Fruit fly (Drosophila melanogaster) whole organism, embryonic: ENCODE data around the gene Bcat.
A peak's percentile ranks its signal among the peaks of the same experiment; 100 is the strongest.

Experiments used
- Abd-B ChIP-seq: fragments of 200-800 bp; sonication (Bioruptor generic); optimal IDR thresholded peaks from 2 replicates; lab custom pipeline; 2018; ENCODE audit warnings: missing biosample characterization, mild to moderate bottlenecking, missing genetic modification characterization, moderate library complexity
- Aef1 ChIP-seq: fragments of 200-800 bp; sonication (Bioruptor generic); IDR thresholded peaks from 3 replicates; pipeline ENCODE4 v1.3.6; 2022; ENCODE audit warnings: missing biosample characterization, missing genetic modification characterization
- BEAF-32 ChIP-seq: fragments of 200-800 bp; sonication (Bioruptor generic); optimal IDR thresholded peaks from 3 replicates; lab custom pipeline; 2017; ENCODE audit warnings: missing biosample characterization, missing genetic modification characterization, mild to moderate bottlenecking, moderate library complexity, missing genetic modification reagents
- Bteb2 ChIP-seq: fragments of 200-800 bp; sonication (Bioruptor generic); optimal IDR thresholded peaks from 2 replicates; lab custom pipeline; 2016; ENCODE audit warnings: missing biosample characterization, missing genetic modification characterization
- CG10321 ChIP-seq: fragments of 200-800 bp; sonication (Bioruptor generic); IDR thresholded peaks from 2 replicates; pipeline ENCODE4 v1.3.6; 2022; ENCODE audit warnings: missing biosample characterization, missing genetic modification characterization
- CG10431 ChIP-seq: fragments of 200-800 bp; sonication (Bioruptor generic); optimal IDR thresholded peaks from 3 replicates; lab custom pipeline; 2018; ENCODE audit warnings: missing biosample characterization, mild to moderate bottlenecking, missing genetic modification characterization
- CG11695 ChIP-seq: fragments of 200-800 bp; sonication (Bioruptor generic); IDR thresholded peaks from 3 replicates; pipeline ENCODE4 v1.3.6; 2022; ENCODE audit warnings: missing biosample characterization, missing genetic modification characterization
- CG14965 ChIP-seq: fragments of 200-800 bp; sonication (Bioruptor generic); optimal IDR thresholded peaks from 2 replicates; lab custom pipeline; 2016; ENCODE audit warnings: missing biosample characterization, missing genetic modification characterization, borderline replicate concordance
- CG15479 ChIP-seq: fragments of 200-800 bp; sonication (Bioruptor generic); optimal IDR thresholded peaks from 3 replicates; lab custom pipeline; 2019; ENCODE audit warnings: missing biosample characterization, mild to moderate bottlenecking, missing genetic modification characterization, moderate library complexity
- CG15601 ChIP-seq: fragments of 200-800 bp; sonication (Bioruptor generic); optimal IDR thresholded peaks from 3 replicates; lab custom pipeline; 2019; ENCODE audit warnings: missing biosample characterization, mild to moderate bottlenecking, missing genetic modification characterization, moderate library complexity
- CG1602 ChIP-seq: fragments of 200-800 bp; sonication (Bioruptor generic); optimal IDR thresholded peaks from 3 replicates; lab custom pipeline; 2016; ENCODE audit warnings: missing biosample characterization, missing genetic modification characterization
- CG16813 ChIP-seq: fragments of 200-800 bp; sonication (Bioruptor generic); IDR thresholded peaks from 3 replicates; pipeline ENCODE4 v1.3.6; 2022; ENCODE audit warnings: missing biosample characterization, missing genetic modification characterization; ENCODE audit not compliant: partially characterized antibody
- CG18619 ChIP-seq: fragments of 200-800 bp; sonication (Bioruptor generic); optimal IDR thresholded peaks from 3 replicates; lab custom pipeline; 2017; ENCODE audit warnings: missing biosample characterization, mild to moderate bottlenecking, missing genetic modification characterization
- CG2116 ChIP-seq: fragments of 200-800 bp; sonication (Bioruptor generic); optimal IDR thresholded peaks from 3 replicates; lab custom pipeline; 2018; ENCODE audit warnings: missing biosample characterization, mild to moderate bottlenecking, missing genetic modification characterization
- CG2875 ChIP-seq: fragments of 200-800 bp; sonication (Bioruptor generic); optimal IDR thresholded peaks from 2 replicates; lab custom pipeline; 2017; ENCODE audit warnings: missing biosample characterization, mild to moderate bottlenecking, missing genetic modification characterization, missing genetic modification reagents
- CG30403 ChIP-seq: fragments of 200-800 bp; sonication (Bioruptor generic); optimal IDR thresholded peaks from 3 replicates; lab custom pipeline; 2016; ENCODE audit warnings: missing biosample characterization, missing genetic modification characterization
- CG31388 ChIP-seq: fragments of 200-800 bp; sonication (Bioruptor generic); optimal IDR thresholded peaks from 2 replicates; lab custom pipeline; 2016; ENCODE audit warnings: missing biosample characterization, missing genetic modification characterization
- CG3847 ChIP-seq: fragments of 200-800 bp; sonication (Bioruptor generic); IDR thresholded peaks from 2 replicates; pipeline ENCODE4 v1.3.6; 2022; ENCODE audit warnings: missing biosample characterization, missing genetic modification characterization
- CG9817 ChIP-seq: fragments of 200-800 bp; sonication (Bioruptor generic); optimal IDR thresholded peaks from 2 replicates; lab custom pipeline; 2018; ENCODE audit warnings: missing biosample characterization, mild to moderate bottlenecking, missing genetic modification characterization, moderate library complexity
- ERR ChIP-seq: fragments of 200-800 bp; sonication (Bioruptor generic); optimal IDR thresholded peaks from 2 replicates; lab custom pipeline; 2016; ENCODE audit warnings: missing biosample characterization, missing genetic modification characterization
- Elba2 ChIP-seq: fragments of 200-800 bp; sonication (Bioruptor generic); optimal IDR thresholded peaks from 3 replicates; lab custom pipeline; 2016; ENCODE audit warnings: missing biosample characterization, missing genetic modification characterization
- GATAe ChIP-seq: fragments of 200-800 bp; sonication (Bioruptor generic); conservative IDR thresholded peaks from 2 replicates; pipeline ENCODE4 v1.3.6; 2022; ENCODE audit warnings: missing biosample characterization, missing genetic modification characterization
- H2.0 ChIP-seq: fragments of 200-800 bp; sonication (Bioruptor generic); IDR thresholded peaks from 2 replicates; pipeline ENCODE4 v1.3.6; 2022; ENCODE audit warnings: missing biosample characterization, missing genetic modification characterization
- HLH54F ChIP-seq: fragments of 200-800 bp; sonication (Bioruptor generic); optimal IDR thresholded peaks from 3 replicates; lab custom pipeline; 2016; ENCODE audit warnings: missing biosample characterization, missing genetic modification characterization
- HmgZ ChIP-seq: fragments of 200-800 bp; sonication (Bioruptor generic); optimal IDR thresholded peaks from 2 replicates; lab custom pipeline; 2018; ENCODE audit warnings: missing biosample characterization, mild to moderate bottlenecking, missing genetic modification characterization
- Hmr ChIP-seq: fragments of 200-800 bp; sonication (Bioruptor generic); optimal IDR thresholded peaks from 3 replicates; lab custom pipeline; 2017; ENCODE audit warnings: mild to moderate bottlenecking, missing biosample characterization, missing genetic modification reagents, missing genetic modification characterization
- Jarid2 ChIP-seq: fragments of 200-800 bp; sonication (Bioruptor generic); optimal IDR thresholded peaks from 3 replicates; lab custom pipeline; 2017; ENCODE audit warnings: mild to moderate bottlenecking, missing biosample characterization, missing genetic modification reagents, missing genetic modification characterization
- Mad ChIP-seq: fragments of 200-800 bp; sonication (Bioruptor generic); optimal IDR thresholded peaks from 2 replicates; lab custom pipeline; 2016; ENCODE audit warnings: missing biosample characterization, missing genetic modification characterization
- Meics ChIP-seq: fragments of 200-800 bp; sonication (Bioruptor generic); optimal IDR thresholded peaks from 2 replicates; lab custom pipeline; 2017; ENCODE audit warnings: missing biosample characterization, mild to moderate bottlenecking, missing genetic modification characterization
- Opbp ChIP-seq: fragments of 200-800 bp; sonication (Bioruptor generic); IDR thresholded peaks from 3 replicates; pipeline ENCODE4 v1.3.6; 2022; ENCODE audit warnings: missing biosample characterization, missing genetic modification characterization; ENCODE audit not compliant: partially characterized antibody
- Pdp1 ChIP-seq, 2 experiments: fragments of 200-800 bp; sonication (Bioruptor generic); optimal IDR thresholded peaks; 3 replicates each; lab custom pipeline; 2016; ENCODE audit warnings: missing biosample characterization in 2 of 2, missing genetic modification characterization in 2 of 2, mild to moderate bottlenecking in 1 of 2, moderate library complexity in 1 of 2
- Ravus ChIP-seq: fragments of 200-800 bp; sonication (Bioruptor generic); IDR thresholded peaks from 2 replicates; pipeline ENCODE4 v1.3.6; 2022; ENCODE audit warnings: missing biosample characterization, missing genetic modification characterization
- Sox100B ChIP-seq: fragments of 200-800 bp; sonication (Bioruptor generic); optimal IDR thresholded peaks from 3 replicates; lab custom pipeline; 2018; ENCODE audit warnings: missing biosample characterization, mild to moderate bottlenecking, missing genetic modification characterization
- Spps ChIP-seq: fragments of 200-800 bp; sonication (Bioruptor generic); optimal IDR thresholded peaks from 2 replicates; lab custom pipeline; 2018; ENCODE audit warnings: missing biosample characterization, mild to moderate bottlenecking, missing genetic modification characterization
- al ChIP-seq: fragments of 200-800 bp; sonication (Bioruptor generic); IDR thresholded peaks from 2 replicates; pipeline ENCODE4 v1.3.6; 2022; ENCODE audit warnings: missing biosample characterization, missing genetic modification characterization
- az2 ChIP-seq: fragments of 200-800 bp; sonication (Bioruptor generic); optimal IDR thresholded peaks from 3 replicates; lab custom pipeline; 2016; ENCODE audit warnings: missing biosample characterization, missing genetic modification characterization
- crc ChIP-seq: fragments of 200-800 bp; sonication (Bioruptor generic); optimal IDR thresholded peaks from 2 replicates; lab custom pipeline; 2016; ENCODE audit warnings: missing biosample characterization, missing genetic modification characterization
- cwo ChIP-seq: fragments of 200-800 bp; sonication (Bioruptor generic); optimal IDR thresholded peaks from 3 replicates; lab custom pipeline; 2017; ENCODE audit warnings: missing biosample characterization, missing genetic modification characterization, mild to moderate bottlenecking, moderate library complexity, missing genetic modification reagents
- ewg ChIP-seq: fragments of 200-800 bp; sonication (Bioruptor generic); optimal IDR thresholded peaks from 3 replicates; lab custom pipeline; 2017; ENCODE audit warnings: mild to moderate bottlenecking, missing biosample characterization, missing genetic modification reagents, missing genetic modification characterization
- luna ChIP-seq: fragments of 200-800 bp; sonication (Bioruptor generic); optimal IDR thresholded peaks from 2 replicates; lab custom pipeline; 2016; ENCODE audit warnings: missing biosample characterization, missing genetic modification characterization
- pum ChIP-seq: fragments of 200-800 bp; sonication (Bioruptor generic); optimal IDR thresholded peaks from 2 replicates; lab custom pipeline; 2016; ENCODE audit warnings: missing biosample characterization, missing genetic modification characterization
- salm ChIP-seq: fragments of 200-800 bp; sonication (Bioruptor generic); optimal IDR thresholded peaks from 2 replicates; lab custom pipeline; 2018; ENCODE audit warnings: missing biosample characterization, mild to moderate bottlenecking, missing genetic modification characterization
- sd ChIP-seq: fragments of 200-800 bp; sonication (Bioruptor generic); optimal IDR thresholded peaks from 3 replicates; lab custom pipeline; 2018; ENCODE audit warnings: missing biosample characterization, mild to moderate bottlenecking, missing genetic modification characterization, moderate library complexity
- tll ChIP-seq, 2 experiments: fragments of 200-800 bp in 1 of 2; fragments of >200 bp in 1 of 2; sonication (Bioruptor generic) in 1 of 2; optimal IDR thresholded peaks; 2 replicates each; lab custom pipeline; 2017 to 2019; ENCODE audit warnings: missing biosample characterization in 2 of 2, missing genetic modification characterization in 2 of 2, mild to moderate bottlenecking in 1 of 2, moderate library complexity in 1 of 2
- tna ChIP-seq: fragments of 200-800 bp; sonication (Bioruptor generic); IDR thresholded peaks from 2 replicates; pipeline ENCODE4 v1.3.6; 2022; ENCODE audit warnings: missing biosample characterization, missing genetic modification characterization; ENCODE audit not compliant: partially characterized antibody
- unc-4 ChIP-seq: fragments of 200-800 bp; sonication (Bioruptor generic); IDR thresholded peaks from 2 replicates; pipeline ENCODE4 v1.3.6; 2022; ENCODE audit warnings: missing biosample characterization, missing genetic modification characterization; ENCODE audit not compliant: partially characterized antibody
- vvl ChIP-seq: fragments of 200-800 bp; sonication (Bioruptor generic); IDR thresholded peaks from 2 replicates; pipeline ENCODE4 v1.3.6; 2022; ENCODE audit warnings: missing biosample characterization, missing genetic modification characterization
- wek ChIP-seq: fragments of 200-800 bp; sonication (Bioruptor generic); optimal IDR thresholded peaks from 3 replicates; lab custom pipeline; 2018; ENCODE audit warnings: missing biosample characterization, mild to moderate bottlenecking, missing genetic modification characterization, moderate library complexity

Gene Bcat

dm6 chrX:13412941-13413613 is 16.4 kb downstream of the Bcat start, which contains the start of the genes CG1998 and Set2 (continued):
- peak; percentile 19; the same call in 1 of the 2 replicates for TF ChIP-seq tna (GFP tag; lab: Robert Waterston, UW)
- no peak for TF ChIP-seq CG15479
- peak; percentile 46 for TF ChIP-seq Mad (GFP tag; lab: Kevin White, UChicago)
- no peak for TF ChIP-seq CG18619 (GFP tag; lab: Kevin White, UChicago)
- peak; percentile 51 for TF ChIP-seq ewg
- TF ChIP-seq vvl (GFP tag; lab: Robert Waterston, UW), result peak; percentile 44
- TF ChIP-seq crc (GFP tag; lab: Kevin White, UChicago), result no peak
- TF ChIP-seq CG2875 (GFP tag; lab: Kevin White, UChicago), result no peak
- no peak for TF ChIP-seq CG11695 (GFP tag; lab: Robert Waterston, UW)
- peak; percentile 11 for TF ChIP-seq HLH54F (GFP tag; lab: Kevin White, UChicago)
- no peak for TF ChIP-seq Spps
- TF ChIP-seq luna (GFP tag; lab: Kevin White, UChicago), result no peak
- no peak for TF ChIP-seq Sox100B (GFP tag; lab: Kevin White, UChicago)
- no peak for TF ChIP-seq CG30403 (GFP tag; lab: Kevin White, UChicago)
- peak; percentile 8 for TF ChIP-seq salm (tag; lab: Kevin White, UChicago)
- TF ChIP-seq CG1602 (GFP tag; lab: Kevin White, UChicago), result no peak
- TF ChIP-seq Jarid2 (GFP tag; lab: Kevin White, UChicago), result no peak
- TF ChIP-seq CG14965, result no peak
- no peak for TF ChIP-seq CG31388 (GFP tag; lab: Kevin White, UChicago)
- peak in 1 of 2 experiments; percentile 45 for TF ChIP-seq tll (GFP tag; optimal IDR thresholded peaks at IDR 0.05; lab: Kevin White, UChicago)
- TF ChIP-seq az2, result no peak
- TF ChIP-seq Hmr (GFP tag; lab: Kevin White, UChicago), result peak; percentile 80
- TF ChIP-seq CG2116 (GFP tag; lab: Kevin White, UChicago), result peak; percentile 68
- peak; percentile 54 for TF ChIP-seq Abd-B (GFP tag; lab: Kevin White, UChicago)
- TF ChIP-seq CG15601 (tag; lab: Kevin White, UChicago), result peak; percentile 35
- TF ChIP-seq CG10431, result no peak
- no peak for TF ChIP-seq Ravus
- peak; percentile 61 for TF ChIP-seq BEAF-32
- TF ChIP-seq CG16813, result peak; percentile 31; the same call in 2 of the 3 replicates
- 0 out of 3 replicates have a peak, but pooled peaks have one; percentile 10 for TF ChIP-seq Aef1 (GFP tag; lab: Robert Waterston, UW)
- peak; percentile 82 for TF ChIP-seq CG10321 (GFP tag; lab: Robert Waterston, UW)
- peak; percentile 46; the same call in 1 of the 2 replicates for TF ChIP-seq GATAe (GFP tag; lab: Robert Waterston, UW)
- peak; percentile 66; the same call in 2 of the 3 replicates for TF ChIP-seq Opbp (GFP tag; lab: Robert Waterston, UW)
- peak; percentile 67 for TF ChIP-seq Elba2
- TF ChIP-seq CG9817 (tag; lab: Kevin White, UChicago), result peak; percentile 11
- no peak for TF ChIP-seq pum (GFP tag; lab: Kevin White, UChicago)
- peak; percentile 88 for TF ChIP-seq CG3847 (GFP tag; lab: Robert Waterston, UW)
- TF ChIP-seq sd (tag; lab: Kevin White, UChicago), result no peak
- TF ChIP-seq ERR, result peak; percentile 24
- TF ChIP-seq al (GFP tag; lab: Robert Waterston, UW), result no peak
- peak; percentile 79 for TF ChIP-seq HmgZ (tag; lab: Kevin White, UChicago)
- no peak for TF ChIP-seq wek (GFP tag; lab: Kevin White, UChicago)
- TF ChIP-seq Meics (GFP tag; lab: Kevin White, UChicago), result no peak
- TF ChIP-seq unc-4 (GFP tag; lab: Robert Waterston, UW), result no peak
- peak; percentile 6 for TF ChIP-seq Bteb2
- no peak for TF ChIP-seq H2.0 (GFP tag; lab: Robert Waterston, UW)
- peak in 1 of 2 experiments; percentile 64 for TF ChIP-seq Pdp1 (GFP tag; optimal IDR thresholded peaks at IDR 0.05; lab: Kevin White, UChicago)
- no peak for TF ChIP-seq cwo (GFP tag; lab: Kevin White, UChicago)
